Fruit fly (Drosophila melanogaster) whole organism: Measurements from ENCODE around the gene Eip74EF.

Experiments used
- CG8478 ChIP-seq: fragments of >200 bp; optimal IDR thresholded peaks from 2 replicates; lab custom pipeline; 2018; ENCODE audit warnings: inconsistent platforms
- Dll ChIP-seq: fragments of >200 bp; optimal IDR thresholded peaks from 2 replicates; lab custom pipeline; 2017
- EcR ChIP-seq, 2 experiments: fragments of >200 bp; optimal IDR thresholded peaks; 2 replicates each; lab custom pipeline; 2017; ENCODE audit warnings: missing biosample characterization in 2 of 2, missing genetic modification characterization in 2 of 2, missing genetic modification reagents in 2 of 2
- pan ChIP-seq: fragments of >200 bp; optimal IDR thresholded peaks from 2 replicates; lab custom pipeline; 2017
- psq ChIP-seq: fragments of >200 bp; optimal IDR thresholded peaks from 2 replicates; lab custom pipeline; 2017
- usp ChIP-seq: fragments of >200 bp; optimal IDR thresholded peaks from 2 replicates; lab custom pipeline; 2017; ENCODE audit warnings: missing biosample characterization, missing genetic modification characterization, mixed read lengths

Gene Eip74EF

dm6 chr3L:17615286-17615685 is 3.8 kb downstream of the Eip74EF start:
- no peak for TF ChIP-seq psq

- TF ChIP-seq usp (GFP tag; lab: Kevin White, UChicago) (no peak), Dll (lab: Kevin White, UChicago) (peak; percentile 28), EcR (GFP tag; optimal IDR thresholded peaks at IDR 0.05; lab: Kevin White, UChicago) (peak in 1 of 2 experiments; percentile 50)
These were observed 5.1 kb downstream of the Eip74EF start for dm6 chr3L:17613972-17614384.

- TF ChIP-seq EcR (GFP tag; optimal IDR thresholded peaks at IDR 0.05; lab: Kevin White, UChicago): peak; percentile 35 to 78
- no peak for TF ChIP-seq CG8478 (lab: Kevin White, UChicago)
- no peak for TF ChIP-seq psq
- no peak for TF ChIP-seq usp (GFP tag; lab: Kevin White, UChicago)
These were observed 5.8 kb downstream of the Eip74EF start for dm6 chr3L:17613292-17613734.

dm6 chr3L:17611864-17612505 is 7.1 kb downstream of the Eip74EF start:
- TF ChIP-seq Dll (lab: Kevin White, UChicago): peak; percentile 98
- no peak for TF ChIP-seq usp (GFP tag; lab: Kevin White, UChicago)
- TF ChIP-seq pan (lab: Kevin White, UChicago): no peak
- TF ChIP-seq CG8478 (lab: Kevin White, UChicago): no peak
- no peak for TF ChIP-seq psq
- TF ChIP-seq EcR (GFP tag; optimal IDR thresholded peaks at IDR 0.05; lab: Kevin White, UChicago): peak; percentile 99 to 100

- no peak for TF ChIP-seq Dll (lab: Kevin White, UChicago)
- peak in 1 of 2 experiments; percentile 92 for TF ChIP-seq EcR (GFP tag; optimal IDR thresholded peaks at IDR 0.05; lab: Kevin White, UChicago)
- no peak for TF ChIP-seq pan (lab: Kevin White, UChicago)
These were observed 8.0 kb downstream of the Eip74EF start for dm6 chr3L:17610896-17611711.

dm6 chr3L:17609068-17609382 is 10.1 kb downstream of the Eip74EF start:
- TF ChIP-seq Dll (lab: Kevin White, UChicago): no peak
- TF ChIP-seq EcR (GFP tag; optimal IDR thresholded peaks at IDR 0.05; lab: Kevin White, UChicago): peak; percentile 43 to 81

- TF ChIP-seq EcR (GFP tag; optimal IDR thresholded peaks at IDR 0.05; lab: Kevin White, UChicago): peak; percentile 51 to 80
- TF ChIP-seq psq: no peak
- TF ChIP-seq usp (GFP tag; lab: Kevin White, UChicago): no peak
- no peak for TF ChIP-seq pan (lab: Kevin White, UChicago)
- TF ChIP-seq CG8478 (lab: Kevin White, UChicago): peak; percentile 72
- TF ChIP-seq Dll (lab: Kevin White, UChicago): peak; percentile 2
These were observed 10.7 kb downstream of the Eip74EF start for dm6 chr3L:17608185-17609067.

- TF ChIP-seq CG8478 (lab: Kevin White, UChicago) (peak; percentile 25), EcR (GFP tag; optimal IDR thresholded peaks at IDR 0.05; lab: Kevin White, UChicago) (peak in 1 of 2 experiments; percentile 43), psq (no peak), usp (GFP tag; lab: Kevin White, UChicago) (no peak), pan (lab: Kevin White, UChicago) (no peak), Dll (lab: Kevin White, UChicago) (no peak)
These were observed 12.4 kb downstream of the Eip74EF start for dm6 chr3L:17606629-17607287.

dm6 chr3L:17604891-17605290 is 14.2 kb downstream of the Eip74EF start:
- TF ChIP-seq pan (lab: Kevin White, UChicago): no peak

dm6 chr3L:17603528-17604414 is 15.4 kb downstream of the Eip74EF start:
- TF ChIP-seq Dll (lab: Kevin White, UChicago): no peak
- no peak for TF ChIP-seq CG8478 (lab: Kevin White, UChicago)
- no peak for TF ChIP-seq usp (GFP tag; lab: Kevin White, UChicago)
- TF ChIP-seq EcR (GFP tag; optimal IDR thresholded peaks at IDR 0.05; lab: Kevin White, UChicago): no peak
- TF ChIP-seq psq: no peak
- no peak for TF ChIP-seq pan (lab: Kevin White, UChicago)

dm6 chr3L:17596897-17597296 is 22.2 kb downstream of the Eip74EF start:
- TF ChIP-seq CG8478 (lab: Kevin White, UChicago): no peak
- no peak for TF ChIP-seq usp (GFP tag; lab: Kevin White, UChicago)
- TF ChIP-seq psq: no peak
- no peak for TF ChIP-seq pan (lab: Kevin White, UChicago)
- TF ChIP-seq Dll (lab: Kevin White, UChicago): no peak
- TF ChIP-seq EcR (GFP tag; optimal IDR thresholded peaks at IDR 0.05; lab: Kevin White, UChicago): no peak
